Worm (Caenorhabditis elegans): Measurements from ENCODE around the gene ZC412.10.

DNA sequence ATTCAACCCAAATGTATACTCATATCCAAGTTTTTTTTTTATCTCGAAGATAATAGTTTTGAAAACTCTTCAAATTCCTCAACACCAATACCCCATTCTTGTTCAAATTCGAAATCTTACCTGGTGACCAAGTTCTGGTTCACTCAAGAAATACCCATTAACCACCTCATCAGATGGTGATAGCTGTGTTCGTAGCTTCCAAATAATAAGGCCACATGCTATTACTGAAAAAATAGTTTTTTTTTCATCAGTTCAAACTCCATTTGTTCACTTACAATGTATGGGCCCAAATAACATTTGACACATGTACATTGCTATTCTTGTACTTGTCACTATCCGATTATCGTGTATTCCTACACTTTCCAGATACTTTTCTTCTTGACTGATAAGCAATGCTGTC lies 30.8 kb upstream of the ZC412.10 start:
- no peak for TF ChIP-seq lin-13 (tag; optimal IDR thresholded peaks at IDR 0.05)
- TF ChIP-seq mls-2 (tag; optimal IDR thresholded peaks at IDR 0.05): no peak
- TF ChIP-seq pha-4 (tag; optimal IDR thresholded peaks at IDR 0.05): no peak
- no peak for TF ChIP-seq unc-39 (tag; optimal IDR thresholded peaks at IDR 0.05)
- TF ChIP-seq snpc-4 (tag; optimal IDR thresholded peaks at IDR 0.05): no peak
- no peak for TF ChIP-seq sptf-1 (tag; optimal IDR thresholded peaks at IDR 0.05)
- no peak for TF ChIP-seq ztf-11 (tag; optimal IDR thresholded peaks at IDR 0.05)
- TF ChIP-seq elt-1 (tag; optimal IDR thresholded peaks at IDR 0.05; ENCODE audit: borderline replicate concordance, insufficient read depth): no peak

Measured in whole organism, mixed stage, embryonic.